Worm (Caenorhabditis elegans) whole organism, L1 larva: ENCODE measurements around the gene D2023.3.

Experiments used
- C04F5.9 ChIP-seq: sonication (generic microtip); optimal IDR thresholded peaks from 2 replicates; lab custom pipeline; 2016; ENCODE audit warnings: missing genetic modification characterization, missing compliant biosample characterization
- aly-2 ChIP-seq: fragments of 150-350 bp; optimal IDR thresholded peaks from 2 replicates; lab custom pipeline; 2014; ENCODE audit warnings: missing biosample characterization, missing genetic modification characterization
- blmp-1 ChIP-seq: fragments of 150-350 bp; optimal IDR thresholded peaks from 2 replicates; lab custom pipeline; 2014; ENCODE audit warnings: missing biosample characterization, missing genetic modification characterization
- efl-3 ChIP-seq: fragments of 200-800 bp; sonication (Bioruptor generic); optimal IDR thresholded peaks from 2 replicates; lab custom pipeline; 2018; ENCODE audit warnings: mild to moderate bottlenecking, missing genetic modification characterization, missing compliant biosample characterization
- fkh-10 ChIP-seq: sonication (generic microtip); optimal IDR thresholded peaks from 2 replicates; lab custom pipeline; 2017; ENCODE audit warnings: missing biosample characterization, missing genetic modification reagents, missing genetic modification characterization
- hpl-2 ChIP-seq: fragments of 150-350 bp; optimal IDR thresholded peaks from 2 replicates; lab custom pipeline; 2014; ENCODE audit warnings: missing biosample characterization, missing genetic modification reagents, missing genetic modification characterization
- lin-39 ChIP-seq: fragments of 150-350 bp; optimal IDR thresholded peaks from 2 replicates; lab custom pipeline; 2014; ENCODE audit warnings: missing biosample characterization, missing genetic modification reagents, missing genetic modification characterization
- lsy-2 ChIP-seq, 2 experiments: fragments of 150-350 bp; optimal IDR thresholded peaks; 2 replicates each; lab custom pipeline; 2014; ENCODE audit warnings: missing biosample characterization in 2 of 2, missing genetic modification characterization in 2 of 2
- nhr-11 ChIP-seq: fragments of 150-350 bp; optimal IDR thresholded peaks from 2 replicates; lab custom pipeline; 2014; ENCODE audit warnings: missing biosample characterization, missing genetic modification characterization
- nhr-76 ChIP-seq: sonication (generic microtip); optimal IDR thresholded peaks from 2 replicates; lab custom pipeline; 2017; ENCODE audit warnings: missing biosample characterization, missing genetic modification characterization
- tlp-1 ChIP-seq: fragments of 150-350 bp; optimal IDR thresholded peaks from 2 replicates; lab custom pipeline; 2014; ENCODE audit warnings: missing biosample characterization, missing genetic modification characterization

ce11 chrV:11856022-11856421 is 44.2 kb upstream of the D2023.3 start:
- TF ChIP-seq aly-2 (tag; lab: Kevin White, UChicago) (no peak), tlp-1 (tag; lab: Kevin White, UChicago) (no peak), lin-39 (tag; lab: Kevin White, UChicago) (no peak), nhr-11 (tag; lab: Kevin White, UChicago) (no peak), efl-3 (no peak), lsy-2 (tag; optimal IDR thresholded peaks at IDR 0.05; lab: Kevin White, UChicago) (no peak), blmp-1 (tag; lab: Kevin White, UChicago) (no peak), fkh-10 (no peak), nhr-76 (tag; lab: Kevin White, UChicago) (no peak), hpl-2 (GFP tag; lab: Kevin White, UChicago) (no peak), C04F5.9 (tag; lab: Kevin White, UChicago) (no peak)
